Fruit fly (Drosophila melanogaster) whole organism, embryonic: ENCODE measurements around the gene CG31817.

ENCODE experiments used
- ATbp ChIP-seq: fragments of 200-800 bp; sonication (Bioruptor generic); optimal IDR thresholded peaks from 2 replicates; lab custom pipeline; 2017; ENCODE audit warnings: missing biosample characterization, mild to moderate bottlenecking, missing genetic modification characterization, missing genetic modification reagents
- CG11085 ChIP-seq: fragments of 200-800 bp; sonication (Bioruptor generic); IDR thresholded peaks from 2 replicates; pipeline ENCODE4 v1.3.6; 2022; ENCODE audit warnings: missing biosample characterization, missing genetic modification characterization
- CG12071 ChIP-seq: fragments of 200-800 bp; sonication (Bioruptor generic); optimal IDR thresholded peaks from 3 replicates; lab custom pipeline; 2018; ENCODE audit warnings: missing biosample characterization, mild to moderate bottlenecking, missing genetic modification characterization
- CG13287 ChIP-seq: fragments of 200-800 bp; sonication (Bioruptor generic); IDR thresholded peaks from 2 replicates; pipeline ENCODE4 v1.3.6; 2022; ENCODE audit warnings: missing biosample characterization, missing genetic modification characterization; ENCODE audit not compliant: partially characterized antibody
- CG14860 ChIP-seq: fragments of 200-800 bp; sonication (Bioruptor generic); IDR thresholded peaks from 3 replicates; pipeline ENCODE4 v1.3.6; 2022; ENCODE audit warnings: missing biosample characterization, missing genetic modification characterization; ENCODE audit not compliant: partially characterized antibody
- CG15073 ChIP-seq: fragments of 200-800 bp; sonication (Bioruptor generic); optimal IDR thresholded peaks from 2 replicates; lab custom pipeline; 2016; ENCODE audit warnings: missing biosample characterization, missing genetic modification characterization
- CG1602 ChIP-seq: fragments of 200-800 bp; sonication (Bioruptor generic); optimal IDR thresholded peaks from 3 replicates; lab custom pipeline; 2016; ENCODE audit warnings: missing biosample characterization, missing genetic modification characterization
- CG17385 ChIP-seq: fragments of 200-800 bp; sonication (Bioruptor generic); optimal IDR thresholded peaks from 3 replicates; lab custom pipeline; 2018; ENCODE audit warnings: missing biosample characterization, mild to moderate bottlenecking, missing genetic modification characterization
- CG17612 ChIP-seq: fragments of 200-800 bp; sonication (Bioruptor generic); IDR thresholded peaks from 2 replicates; pipeline ENCODE4 v1.3.6; 2022; ENCODE audit warnings: missing biosample characterization, missing genetic modification characterization
- CG18011 ChIP-seq: fragments of 200-800 bp; sonication (Bioruptor generic); optimal IDR thresholded peaks from 2 replicates; lab custom pipeline; 2017; ENCODE audit warnings: missing biosample characterization, missing genetic modification characterization, mild to moderate bottlenecking, moderate library complexity, missing genotype
- CG18476 ChIP-seq: fragments of 200-800 bp; sonication (Bioruptor generic); optimal IDR thresholded peaks from 2 replicates; lab custom pipeline; 2016; ENCODE audit warnings: missing biosample characterization, mild to moderate bottlenecking, missing genetic modification characterization
- CG2712 ChIP-seq: fragments of 200-800 bp; optimal IDR thresholded peaks from 3 replicates; lab custom pipeline; 2019; ENCODE audit warnings: missing biosample characterization, mild to moderate bottlenecking, missing genetic modification characterization, moderate library complexity
- CG2889 ChIP-seq: fragments of 200-800 bp; sonication (Bioruptor generic); IDR thresholded peaks from 3 replicates; pipeline ENCODE4 v1.3.6; 2022; ENCODE audit warnings: missing biosample characterization, missing genetic modification characterization
- CG31365 ChIP-seq: fragments of 200-800 bp; sonication (Bioruptor generic); optimal IDR thresholded peaks from 2 replicates; lab custom pipeline; 2018; ENCODE audit warnings: missing biosample characterization, mild to moderate bottlenecking, missing genetic modification characterization
- CG32772 ChIP-seq: fragments of 200-800 bp; sonication (Bioruptor generic); IDR thresholded peaks from 2 replicates; pipeline ENCODE4 v1.3.6; 2022; ENCODE audit warnings: missing biosample characterization, missing genetic modification characterization
- CG3838 ChIP-seq: fragments of 200-800 bp; sonication (Bioruptor generic); optimal IDR thresholded peaks from 3 replicates; lab custom pipeline; 2016; ENCODE audit warnings: missing biosample characterization, missing genetic modification characterization
- CG4282 ChIP-seq: fragments of 200-800 bp; sonication (Bioruptor generic); optimal IDR thresholded peaks from 2 replicates; lab custom pipeline; 2016; ENCODE audit warnings: missing biosample characterization, missing genetic modification characterization
- CG4360 ChIP-seq: fragments of 200-800 bp; sonication (Bioruptor generic); IDR thresholded peaks from 2 replicates; pipeline ENCODE4 v1.3.6; 2022; ENCODE audit warnings: missing biosample characterization, missing genetic modification characterization
- CG4707 ChIP-seq: fragments of 200-800 bp; sonication (Bioruptor generic); optimal IDR thresholded peaks from 2 replicates; lab custom pipeline; 2018; ENCODE audit warnings: missing biosample characterization, mild to moderate bottlenecking, missing genetic modification characterization, moderate library complexity
- CG6654 ChIP-seq: fragments of 200-800 bp; sonication (Bioruptor generic); optimal IDR thresholded peaks from 2 replicates; lab custom pipeline; 2017; ENCODE audit warnings: missing biosample characterization, mild to moderate bottlenecking, missing genetic modification characterization
- CG8089 ChIP-seq: fragments of 200-800 bp; sonication (Bioruptor generic); optimal IDR thresholded peaks from 3 replicates; lab custom pipeline; 2016; ENCODE audit warnings: missing biosample characterization, missing genetic modification characterization
- CG8478 ChIP-seq: fragments of >200 bp; optimal IDR thresholded peaks from 2 replicates; lab custom pipeline; 2018
- D19A ChIP-seq: fragments of 200-800 bp; optimal IDR thresholded peaks from 3 replicates; lab custom pipeline; 2019; ENCODE audit warnings: missing biosample characterization, mild to moderate bottlenecking, missing genetic modification characterization, moderate library complexity
- Fer1 ChIP-seq: fragments of 200-800 bp; sonication (Bioruptor generic); optimal IDR thresholded peaks from 2 replicates; lab custom pipeline; 2017; ENCODE audit warnings: missing biosample characterization, mild to moderate bottlenecking, missing genetic modification characterization
- Kr ChIP-seq: fragments of 200-800 bp; sonication (Bioruptor generic); optimal IDR thresholded peaks from 2 replicates; lab custom pipeline; 2017; ENCODE audit warnings: missing biosample characterization, mild to moderate bottlenecking, missing genetic modification characterization
- Lim3 ChIP-seq: fragments of 200-800 bp; sonication (Bioruptor generic); IDR thresholded peaks from 2 replicates; pipeline ENCODE4 v1.3.6; 2022; ENCODE audit warnings: missing biosample characterization, missing genetic modification characterization
- Max ChIP-seq: fragments of 200-800 bp; sonication (Bioruptor generic); optimal IDR thresholded peaks from 2 replicates; lab custom pipeline; 2016; ENCODE audit warnings: missing biosample characterization, mild to moderate bottlenecking, missing genetic modification characterization
- Nf-YC ChIP-seq: fragments of 200-800 bp; optimal IDR thresholded peaks from 3 replicates; lab custom pipeline; 2019; ENCODE audit warnings: missing biosample characterization, mild to moderate bottlenecking, missing genetic modification characterization, moderate library complexity
- Opbp ChIP-seq: fragments of 200-800 bp; sonication (Bioruptor generic); IDR thresholded peaks from 3 replicates; pipeline ENCODE4 v1.3.6; 2022; ENCODE audit warnings: missing biosample characterization, missing genetic modification characterization; ENCODE audit not compliant: partially characterized antibody
- Trl ChIP-seq, 3 experiments: fragments of >200 bp in 2 of 3; fragments of 200-800 bp in 1 of 3; sonication (Bioruptor generic) in 1 of 3; optimal IDR thresholded peaks; 2 replicates in 1 of 3; 3 replicates in 2 of 3; lab custom pipeline; 2016 to 2017; ENCODE audit warnings: missing biosample characterization in 1 of 3, missing genetic modification characterization in 1 of 3
- Xrp1 ChIP-seq: fragments of 200-800 bp; sonication (Bioruptor generic); IDR thresholded peaks from 2 replicates; pipeline ENCODE4 v1.3.6; 2022; ENCODE audit warnings: missing biosample characterization, missing genetic modification characterization
- amos ChIP-seq: fragments of 200-800 bp; sonication (Bioruptor generic); IDR thresholded peaks from 2 replicates; pipeline ENCODE4 v1.3.6; 2022; ENCODE audit warnings: missing biosample characterization, missing genetic modification characterization; ENCODE audit not compliant: partially characterized antibody
- chinmo ChIP-seq: fragments of 200-800 bp; sonication (Bioruptor generic); IDR thresholded peaks from 4 replicates; pipeline ENCODE4 v1.3.6; 2022; ENCODE audit warnings: missing biosample characterization, missing genetic modification characterization; ENCODE audit not compliant: partially characterized antibody
- crp ChIP-seq, 2 experiments: fragments of 200-800 bp; sonication (Bioruptor generic); optimal IDR thresholded peaks; 2 replicates in 1 of 2; 3 replicates in 1 of 2; lab custom pipeline; 2017; ENCODE audit warnings: missing biosample characterization in 2 of 2, missing genetic modification characterization in 2 of 2, mild to moderate bottlenecking in 1 of 2, moderate library complexity in 1 of 2
- ems ChIP-seq: fragments of 200-800 bp; sonication (Bioruptor generic); optimal IDR thresholded peaks from 3 replicates; lab custom pipeline; 2016; ENCODE audit warnings: missing biosample characterization, missing genetic modification characterization
- eyg ChIP-seq: fragments of 200-800 bp; sonication (Bioruptor generic); optimal IDR thresholded peaks from 3 replicates; lab custom pipeline; 2016; ENCODE audit warnings: missing biosample characterization, missing genetic modification characterization
- fd64A ChIP-seq: fragments of 200-800 bp; sonication (Bioruptor generic); optimal IDR thresholded peaks from 3 replicates; lab custom pipeline; 2018; ENCODE audit warnings: missing biosample characterization, mild to moderate bottlenecking, missing genetic modification characterization
- fru ChIP-seq: fragments of >200 bp; optimal IDR thresholded peaks from 2 replicates; lab custom pipeline; 2017
- ftz-f1 ChIP-seq: fragments of 200-800 bp; sonication (Bioruptor generic); optimal IDR thresholded peaks from 2 replicates; lab custom pipeline; 2016; ENCODE audit warnings: missing biosample characterization, missing genetic modification characterization
- grau ChIP-seq: fragments of 200-800 bp; optimal IDR thresholded peaks from 3 replicates; lab custom pipeline; 2019; ENCODE audit warnings: missing biosample characterization, mild to moderate bottlenecking, missing genetic modification characterization, moderate library complexity
- ind ChIP-seq: fragments of 200-800 bp; sonication (Bioruptor generic); optimal IDR thresholded peaks from 3 replicates; lab custom pipeline; 2016; ENCODE audit warnings: missing biosample characterization, missing genetic modification characterization
- lab ChIP-seq: fragments of 200-800 bp; sonication (Bioruptor generic); optimal IDR thresholded peaks from 3 replicates; lab custom pipeline; 2017; ENCODE audit warnings: missing biosample characterization, missing genetic modification characterization, mild to moderate bottlenecking, moderate library complexity, missing genetic modification reagents
- odd ChIP-seq: fragments of 200-800 bp; sonication (Bioruptor generic); optimal IDR thresholded peaks from 2 replicates; lab custom pipeline; 2017; ENCODE audit warnings: missing biosample characterization, mild to moderate bottlenecking, missing genetic modification characterization
- run ChIP-seq: fragments of 200-800 bp; sonication (Bioruptor generic); optimal IDR thresholded peaks from 3 replicates; lab custom pipeline; 2018; ENCODE audit warnings: missing biosample characterization, mild to moderate bottlenecking, missing genetic modification characterization
- sisA ChIP-seq: fragments of 200-800 bp; sonication (Bioruptor generic); IDR thresholded peaks from 2 replicates; pipeline ENCODE4 v1.3.6; 2022; ENCODE audit warnings: missing biosample characterization, missing genetic modification characterization
- sob ChIP-seq: fragments of 200-800 bp; sonication (Bioruptor generic); IDR thresholded peaks from 2 replicates; pipeline ENCODE4 v1.3.6; 2022; ENCODE audit warnings: missing biosample characterization, missing genetic modification characterization
- sqz ChIP-seq: fragments of 200-800 bp; sonication (Bioruptor generic); optimal IDR thresholded peaks from 3 replicates; lab custom pipeline; 2018; ENCODE audit warnings: missing biosample characterization, mild to moderate bottlenecking, missing genetic modification characterization
- usp ChIP-seq: fragments of >200 bp; optimal IDR thresholded peaks from 2 replicates; lab custom pipeline; 2017; ENCODE audit warnings: missing biosample characterization, missing genetic modification characterization

CG31817 gene

DNA sequence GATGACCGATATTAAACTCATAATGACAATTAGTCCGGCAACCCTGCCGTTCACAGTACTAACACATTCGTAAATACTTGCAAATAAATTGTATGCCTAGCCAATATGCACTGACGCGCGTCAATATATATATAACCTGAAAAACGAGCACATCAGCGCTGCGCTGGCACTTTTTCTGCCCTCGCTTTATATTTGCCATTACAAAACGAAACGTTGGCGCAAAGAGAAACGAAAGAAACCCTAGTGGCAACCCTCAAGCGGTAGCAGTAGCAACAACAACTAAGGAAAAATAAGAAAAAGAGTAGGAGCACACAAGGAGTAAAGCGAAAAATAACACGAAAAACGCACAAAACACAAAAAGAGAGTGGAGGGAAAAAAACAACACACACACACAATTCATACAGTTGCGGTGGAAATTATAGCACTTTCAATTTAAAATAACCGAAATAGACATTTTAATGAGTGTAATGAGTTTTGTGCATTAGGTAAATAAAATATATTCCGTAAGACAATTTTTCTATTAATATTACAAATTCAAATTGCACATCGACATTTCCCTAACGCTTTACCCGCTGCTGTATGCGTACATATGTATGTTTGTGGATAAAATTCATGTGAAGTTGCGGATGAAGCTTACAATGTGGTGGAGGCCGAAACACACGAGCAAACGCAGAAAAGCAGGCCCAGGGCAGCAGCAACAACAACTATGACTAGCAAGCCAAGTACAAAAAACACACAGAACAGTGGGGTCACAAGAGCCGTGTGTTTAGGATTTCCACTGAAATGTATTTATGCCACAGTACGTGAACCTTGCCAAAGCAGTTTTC lies 13.3 kb upstream of the CG31817 start (continued):
- no peak for TF ChIP-seq fru (lab: Kevin White, UChicago)
- TF ChIP-seq CG31365 (tag; lab: Kevin White, UChicago) = peak; percentile 94
- TF ChIP-seq odd = peak; percentile 99
- peak; percentile 98 for TF ChIP-seq CG17612 (GFP tag; lab: Robert Waterston, UW)
- peak; percentile 80 for TF ChIP-seq Kr (GFP tag; lab: Kevin White, UChicago)
- peak; percentile 93 for TF ChIP-seq CG6654 (GFP tag; lab: Kevin White, UChicago)
- TF ChIP-seq ftz-f1 (GFP tag; lab: Kevin White, UChicago) = peak; percentile 90
- TF ChIP-seq run (tag; lab: Kevin White, UChicago) = peak; percentile 99
- peak; percentile 99 for TF ChIP-seq Xrp1 (GFP tag; lab: Robert Waterston, UW)
- TF ChIP-seq ind (GFP tag; lab: Kevin White, UChicago) = peak; percentile 99
- peak; percentile 28 for TF ChIP-seq CG13287 (GFP tag; lab: Robert Waterston, UW)
- peak; percentile 87 for TF ChIP-seq CG15073 (GFP tag; lab: Kevin White, UChicago)
- no peak for TF ChIP-seq Opbp (GFP tag; lab: Robert Waterston, UW)
- TF ChIP-seq Max (GFP tag; lab: Kevin White, UChicago) = peak; percentile 99
- TF ChIP-seq Nf-YC = peak; percentile 92
- peak; percentile 99 for TF ChIP-seq sob (GFP tag; lab: Robert Waterston, UW)
- TF ChIP-seq CG17385 (GFP tag; lab: Kevin White, UChicago) = peak; percentile 99
- TF ChIP-seq CG4707 (GFP tag; lab: Kevin White, UChicago) = peak; percentile 97
- peak; percentile 77 for TF ChIP-seq CG4282 (GFP tag; lab: Kevin White, UChicago)
- no peak for TF ChIP-seq usp (GFP tag; lab: Kevin White, UChicago)
- TF ChIP-seq D19A (tag; lab: Kevin White, UChicago) = peak; percentile 98
- peak; percentile 98 for TF ChIP-seq CG2889
- TF ChIP-seq crp (GFP tag; optimal IDR thresholded peaks at IDR 0.05; lab: Kevin White, UChicago) = peak in 1 of 2 experiments; percentile 73
- peak; percentile 96 for TF ChIP-seq Lim3 (GFP tag; lab: Robert Waterston, UW)
- peak; percentile 99 for TF ChIP-seq ATbp (GFP tag; lab: Kevin White, UChicago)
- TF ChIP-seq CG14860 = 0 out of 3 replicates have a peak, but pooled peaks have one; percentile 14
- TF ChIP-seq CG2712 (tag; lab: Kevin White, UChicago) = peak; percentile 99
- TF ChIP-seq CG4360 (GFP tag; lab: Robert Waterston, UW) = peak; percentile 84
- TF ChIP-seq CG18011 (GFP tag; lab: Kevin White, UChicago) = peak; percentile 93
- peak; percentile 99 for TF ChIP-seq grau
- TF ChIP-seq CG11085 (GFP tag; lab: Robert Waterston, UW) = peak; percentile 97
- no peak; the same call in 1 of the 2 replicates for TF ChIP-seq amos (GFP tag; lab: Robert Waterston, UW)
- peak; percentile 95 for TF ChIP-seq CG8089 (GFP tag; lab: Kevin White, UChicago)
- TF ChIP-seq lab = peak; percentile 100
- peak in 1 of 2 experiments; percentile 40 for TF ChIP-seq Trl (optimal IDR thresholded peaks at IDR 0.05; lab: Kevin White, UChicago)
- peak; percentile 98 for TF ChIP-seq Trl (GFP tag; optimal IDR thresholded peaks at IDR 0.05; lab: Kevin White, UChicago)
- TF ChIP-seq CG32772 = peak; percentile 99
- TF ChIP-seq CG18476 (GFP tag; lab: Kevin White, UChicago) = peak; percentile 98
- TF ChIP-seq chinmo (GFP tag; lab: Robert Waterston, UW) = 0 out of 4 replicates have a peak, but pooled peaks have one; percentile 46
- TF ChIP-seq Fer1 (GFP tag; lab: Kevin White, UChicago) = peak; percentile 100
- peak; percentile 99 for TF ChIP-seq CG1602 (GFP tag; lab: Kevin White, UChicago)
- peak; percentile 98 for TF ChIP-seq fd64A (GFP tag; lab: Kevin White, UChicago)
- peak; percentile 99 for TF ChIP-seq sqz (GFP tag; lab: Kevin White, UChicago)
- TF ChIP-seq CG3838 = peak; percentile 94
- peak; percentile 99 for TF ChIP-seq ems (GFP tag; lab: Kevin White, UChicago)
- peak; percentile 99 for TF ChIP-seq sisA (GFP tag; lab: Robert Waterston, UW)
- peak; percentile 99 for TF ChIP-seq CG12071 (GFP tag; lab: Kevin White, UChicago)
- TF ChIP-seq eyg (GFP tag; lab: Kevin White, UChicago) = peak; percentile 96
- no peak for TF ChIP-seq CG8478 (lab: Kevin White, UChicago)
